Fruit fly (Drosophila melanogaster) whole organism, prepupa: ENCODE measurements around the gene mthl5.

Experiments
- Blimp-1 ChIP-seq: fragments of 200-800 bp; sonication (Bioruptor generic); optimal IDR thresholded peaks from 3 replicates; lab custom pipeline; 2017; ENCODE audit warnings: missing biosample characterization, missing genetic modification characterization, mild to moderate bottlenecking, moderate library complexity, missing genetic modification reagents
- CG10631 ChIP-seq: fragments of 200-800 bp; sonication (Bioruptor generic); optimal IDR thresholded peaks from 2 replicates; lab custom pipeline; 2016; ENCODE audit warnings: missing biosample characterization, missing genetic modification characterization
- CG10669 ChIP-seq: fragments of 200-800 bp; sonication (Bioruptor generic); optimal IDR thresholded peaks from 3 replicates; lab custom pipeline; 2018; ENCODE audit warnings: missing biosample characterization, mild to moderate bottlenecking, missing genetic modification characterization, moderate library complexity
- CG11902 ChIP-seq: fragments of 200-800 bp; sonication (Bioruptor generic); optimal IDR thresholded peaks from 3 replicates; lab custom pipeline; 2016; ENCODE audit warnings: missing biosample characterization, missing genetic modification characterization
- CG15336 ChIP-seq: fragments of 200-800 bp; sonication (Bioruptor generic); IDR thresholded peaks from 2 replicates; pipeline ENCODE4 v1.3.6; 2022; ENCODE audit warnings: missing biosample characterization, missing genetic modification characterization
- CG1621 ChIP-seq: fragments of 200-800 bp; sonication (Bioruptor generic); optimal IDR thresholded peaks from 3 replicates; lab custom pipeline; 2018; ENCODE audit warnings: missing biosample characterization, mild to moderate bottlenecking, missing genetic modification characterization
- CG16779 ChIP-seq: fragments of 200-800 bp; sonication (Bioruptor generic); optimal IDR thresholded peaks from 3 replicates; lab custom pipeline; 2017; ENCODE audit warnings: missing biosample characterization, mild to moderate bottlenecking, missing genetic modification characterization
- CG3032 ChIP-seq: fragments of 200-800 bp; optimal IDR thresholded peaks from 2 replicates; lab custom pipeline; 2019; ENCODE audit warnings: missing biosample characterization, mild to moderate bottlenecking, missing genetic modification characterization, moderate library complexity
- CG31627 ChIP-seq: fragments of 200-800 bp; sonication (Bioruptor generic); optimal IDR thresholded peaks from 3 replicates; lab custom pipeline; 2016; ENCODE audit warnings: missing biosample characterization, missing genetic modification characterization
- CG34406 ChIP-seq: fragments of 200-800 bp; sonication (Bioruptor generic); optimal IDR thresholded peaks from 3 replicates; lab custom pipeline; 2016; ENCODE audit warnings: missing biosample characterization, missing genetic modification characterization
- CG6163 ChIP-seq: fragments of 200-800 bp; sonication (Bioruptor generic); IDR thresholded peaks from 3 replicates; pipeline ENCODE4 v1.3.6; 2022; ENCODE audit warnings: missing biosample characterization, missing genetic modification characterization
- CG6792 ChIP-seq: fragments of 200-800 bp; sonication (Bioruptor generic); optimal IDR thresholded peaks from 3 replicates; lab custom pipeline; 2016; ENCODE audit warnings: missing biosample characterization, missing genetic modification characterization
- CG6808 ChIP-seq: fragments of 200-800 bp; sonication (Bioruptor generic); optimal IDR thresholded peaks from 3 replicates; lab custom pipeline; 2017; ENCODE audit warnings: missing biosample characterization, missing genetic modification characterization, mild to moderate bottlenecking, moderate library complexity, missing genetic modification reagents
- CG6854 ChIP-seq: fragments of 200-800 bp; sonication (Bioruptor generic); optimal IDR thresholded peaks from 2 replicates; lab custom pipeline; 2017; ENCODE audit warnings: missing biosample characterization, mild to moderate bottlenecking, missing genetic modification characterization
- CG7368 ChIP-seq: fragments of 200-800 bp; sonication (Bioruptor generic); optimal IDR thresholded peaks from 3 replicates; lab custom pipeline; 2016; ENCODE audit warnings: missing biosample characterization, missing genetic modification characterization
- CG8119 ChIP-seq: fragments of 200-800 bp; sonication (Bioruptor generic); IDR thresholded peaks from 3 replicates; pipeline ENCODE4 v1.3.6; 2022; ENCODE audit warnings: missing biosample characterization, missing genetic modification characterization
- CG8319 ChIP-seq: fragments of 200-800 bp; sonication (Bioruptor generic); optimal IDR thresholded peaks from 3 replicates; lab custom pipeline; 2016; ENCODE audit warnings: missing biosample characterization, missing genetic modification characterization
- CG8632 ChIP-seq: fragments of 200-800 bp; sonication (Bioruptor generic); optimal IDR thresholded peaks from 3 replicates; lab custom pipeline; 2016; ENCODE audit warnings: missing biosample characterization, missing genetic modification characterization
- CG9139 ChIP-seq: fragments of 200-800 bp; sonication (Bioruptor generic); optimal IDR thresholded peaks from 3 replicates; lab custom pipeline; 2017; ENCODE audit warnings: missing biosample characterization, mild to moderate bottlenecking, missing genetic modification characterization
- Eip75B ChIP-seq: fragments of 200-800 bp; sonication (Bioruptor generic); optimal IDR thresholded peaks from 3 replicates; lab custom pipeline; 2016; ENCODE audit warnings: missing biosample characterization, missing genetic modification characterization
- Eip78C ChIP-seq: fragments of 200-800 bp; sonication (Bioruptor generic); peaks from one replicate; lab custom pipeline; 2016; ENCODE audit warnings: missing biosample characterization, missing genetic modification characterization
- Eip93F ChIP-seq: fragments of 200-800 bp; sonication (Bioruptor generic); optimal IDR thresholded peaks from 2 replicates; lab custom pipeline; 2016; ENCODE audit warnings: missing biosample characterization, mild to moderate bottlenecking, missing genetic modification characterization
- Ets21C ChIP-seq: fragments of 200-800 bp; sonication (Bioruptor generic); optimal IDR thresholded peaks from 3 replicates; lab custom pipeline; 2016; ENCODE audit warnings: missing biosample characterization, missing genetic modification characterization
- Ets96B ChIP-seq: fragments of 200-800 bp; optimal IDR thresholded peaks from 2 replicates; lab custom pipeline; 2019; ENCODE audit warnings: missing biosample characterization, mild to moderate bottlenecking, missing genetic modification characterization, moderate library complexity
- Gug ChIP-seq: fragments of 200-800 bp; sonication (Bioruptor generic); IDR thresholded peaks from 2 replicates; pipeline ENCODE4 v1.3.6; 2022; ENCODE audit warnings: missing biosample characterization, missing genetic modification characterization
- Hr38 ChIP-seq: sonication (Bioruptor generic); optimal IDR thresholded peaks from 2 replicates; lab custom pipeline; 2016; ENCODE audit warnings: missing biosample characterization, missing genetic modification characterization
- Hr39 ChIP-seq: fragments of 200-800 bp; sonication (Bioruptor generic); optimal IDR thresholded peaks from 2 replicates; lab custom pipeline; 2016; ENCODE audit warnings: missing biosample characterization, missing genetic modification characterization
- Hr4 ChIP-seq: fragments of 200-800 bp; sonication (Bioruptor generic); optimal IDR thresholded peaks from 3 replicates; lab custom pipeline; 2016; ENCODE audit warnings: missing biosample characterization, missing genetic modification characterization
- Lpt ChIP-seq: fragments of 200-800 bp; sonication (Bioruptor generic); optimal IDR thresholded peaks from 3 replicates; lab custom pipeline; 2016; ENCODE audit warnings: missing biosample characterization, missing genetic modification characterization
- Met ChIP-seq: fragments of 200-800 bp; sonication (Bioruptor generic); optimal IDR thresholded peaks from 3 replicates; lab custom pipeline; 2016; ENCODE audit warnings: missing biosample characterization, missing genetic modification characterization
- Smox ChIP-seq: fragments of 200-800 bp; sonication (Bioruptor generic); optimal IDR thresholded peaks from 3 replicates; lab custom pipeline; 2016; ENCODE audit warnings: missing biosample characterization, missing genetic modification characterization
- Sox102F ChIP-seq: fragments of 200-800 bp; sonication (Bioruptor generic); optimal IDR thresholded peaks from 2 replicates; lab custom pipeline; 2016; ENCODE audit warnings: missing biosample characterization, mild to moderate bottlenecking, missing genetic modification characterization
- Sox14 ChIP-seq: fragments of 200-800 bp; sonication (Bioruptor generic); optimal IDR thresholded peaks from 3 replicates; lab custom pipeline; 2016; ENCODE audit warnings: missing biosample characterization, missing genetic modification characterization
- Sox15 ChIP-seq: fragments of 200-800 bp; sonication (Bioruptor generic); optimal IDR thresholded peaks from 3 replicates; lab custom pipeline; 2016; ENCODE audit warnings: missing biosample characterization, missing genetic modification characterization
- achi ChIP-seq: fragments of 200-800 bp; sonication (Bioruptor generic); optimal IDR thresholded peaks from 3 replicates; lab custom pipeline; 2016; ENCODE audit warnings: missing biosample characterization, missing genetic modification characterization
- acj6 ChIP-seq: fragments of 200-800 bp; sonication (Bioruptor generic); optimal IDR thresholded peaks from 3 replicates; lab custom pipeline; 2016; ENCODE audit warnings: missing biosample characterization, missing genetic modification characterization
- cyc ChIP-seq: fragments of 200-800 bp; sonication (Bioruptor generic); optimal IDR thresholded peaks from 3 replicates; lab custom pipeline; 2016; ENCODE audit warnings: missing biosample characterization, missing genetic modification characterization
- dac ChIP-seq: fragments of 200-800 bp; sonication (Bioruptor generic); optimal IDR thresholded peaks from 2 replicates; lab custom pipeline; 2017; ENCODE audit warnings: missing biosample characterization, mild to moderate bottlenecking, missing genetic modification characterization
- dsx ChIP-seq: fragments of 200-800 bp; optimal IDR thresholded peaks from 3 replicates; lab custom pipeline; 2019; ENCODE audit warnings: missing biosample characterization, mild to moderate bottlenecking, missing genetic modification characterization, moderate library complexity; ENCODE audit not compliant: poor library complexity, severe bottlenecking
- eg ChIP-seq: fragments of 200-800 bp; sonication (Bioruptor generic); IDR thresholded peaks from 3 replicates; pipeline ENCODE4 v1.3.6; 2022; ENCODE audit warnings: missing biosample characterization, missing genetic modification characterization
- esn ChIP-seq: fragments of 200-800 bp; sonication (Bioruptor generic); optimal IDR thresholded peaks from 2 replicates; lab custom pipeline; 2016; ENCODE audit warnings: missing biosample characterization, mild to moderate bottlenecking, missing genetic modification characterization, moderate library complexity
- fd59A ChIP-seq: fragments of 200-800 bp; sonication (Bioruptor generic); optimal IDR thresholded peaks from 2 replicates; lab custom pipeline; 2017; ENCODE audit warnings: missing biosample characterization, mild to moderate bottlenecking, missing genetic modification characterization, missing genetic modification reagents
- fkh ChIP-seq: fragments of 200-800 bp; sonication (Bioruptor generic); optimal IDR thresholded peaks from 3 replicates; lab custom pipeline; 2017; ENCODE audit warnings: missing biosample characterization, mild to moderate bottlenecking, missing genetic modification characterization, moderate library complexity
- lz ChIP-seq: fragments of 200-800 bp; sonication (Bioruptor generic); optimal IDR thresholded peaks from 3 replicates; lab custom pipeline; 2016; ENCODE audit warnings: missing biosample characterization, missing genetic modification characterization
- pdm3 ChIP-seq: fragments of 200-800 bp; sonication (Bioruptor generic); optimal IDR thresholded peaks from 3 replicates; lab custom pipeline; 2016; ENCODE audit warnings: missing biosample characterization, missing genetic modification characterization
- salr ChIP-seq, 2 experiments: fragments of 200-800 bp; sonication (Bioruptor generic); optimal IDR thresholded peaks; 3 replicates each; lab custom pipeline; 2016 to 2018; ENCODE audit warnings: missing biosample characterization in 2 of 2, missing genetic modification characterization in 2 of 2, mild to moderate bottlenecking in 1 of 2
- spab ChIP-seq: fragments of 200-800 bp; sonication (Bioruptor generic); optimal IDR thresholded peaks from 2 replicates; lab custom pipeline; 2017; ENCODE audit warnings: missing biosample characterization, mild to moderate bottlenecking, missing genetic modification characterization, missing genetic modification reagents
- ss ChIP-seq, 2 experiments: fragments of 200-800 bp; sonication (Bioruptor generic); optimal IDR thresholded peaks; 2 replicates in 1 of 2; 3 replicates in 1 of 2; lab custom pipeline; 2017 to 2018; ENCODE audit warnings: mild to moderate bottlenecking in 2 of 2, missing biosample characterization in 2 of 2, missing genetic modification characterization in 2 of 2, moderate library complexity in 1 of 2
- svp ChIP-seq: fragments of 200-800 bp; sonication (Bioruptor generic); peaks from one replicate; lab custom pipeline; 2016; ENCODE audit warnings: missing biosample characterization, missing genetic modification characterization
- vri ChIP-seq: fragments of 200-800 bp; sonication (Bioruptor generic); optimal IDR thresholded peaks from 3 replicates; lab custom pipeline; 2016; ENCODE audit warnings: missing biosample characterization, mild to moderate bottlenecking, missing genetic modification characterization

Gene mthl5

dm6 chr3R:11865132-11865531, 21.8 kb downstream of the mthl5 start:
- no peak for TF ChIP-seq Sox14
- TF ChIP-seq CG9139 (GFP tag; lab: Kevin White, UChicago): peak; percentile 49
- TF ChIP-seq salr (GFP tag; optimal IDR thresholded peaks at IDR 0.05; lab: Kevin White, UChicago): peak in 1 of 2 experiments; percentile 27
- 0 out of 2 replicates have a peak, but pooled peaks have one; percentile 21 for TF ChIP-seq CG15336
- TF ChIP-seq CG10631 (GFP tag; lab: Kevin White, UChicago): no peak
- peak; percentile 60 for TF ChIP-seq CG1621
- peak; percentile 40; the same call in 2 of the 3 replicates for TF ChIP-seq CG8119 (GFP tag; lab: Robert Waterston, UW)
- peak; percentile 31 for TF ChIP-seq fd59A (GFP tag; lab: Kevin White, UChicago)
- TF ChIP-seq lz (GFP tag; lab: Kevin White, UChicago): no peak
- TF ChIP-seq CG6854: no peak
- TF ChIP-seq CG10669 (GFP tag; lab: Kevin White, UChicago): peak; percentile 35
- TF ChIP-seq achi (GFP tag; lab: Kevin White, UChicago): no peak
- no peak for TF ChIP-seq CG7368 (GFP tag; lab: Kevin White, UChicago)
- TF ChIP-seq CG6163: peak; percentile 65; the same call in 1 of the 3 replicates
- no peak for TF ChIP-seq Eip93F (GFP tag; lab: Kevin White, UChicago)
- no peak for TF ChIP-seq CG6792
- no peak for TF ChIP-seq Hr38 (GFP tag; lab: Kevin White, UChicago)
- peak; percentile 0 for TF ChIP-seq CG3032
- TF ChIP-seq CG31627: no peak
- no peak for TF ChIP-seq Gug (GFP tag; lab: Robert Waterston, UW)
- TF ChIP-seq spab: peak; percentile 43
- TF ChIP-seq Sox15 (GFP tag; lab: Kevin White, UChicago): no peak
- TF ChIP-seq Blimp-1 (GFP tag; lab: Kevin White, UChicago): no peak
- no peak for TF ChIP-seq CG8319 (GFP tag; lab: Kevin White, UChicago)
- no peak for TF ChIP-seq acj6
- no peak for TF ChIP-seq Ets21C (GFP tag; lab: Kevin White, UChicago)
- no peak for TF ChIP-seq pdm3 (GFP tag; lab: Kevin White, UChicago)
- no peak for TF ChIP-seq esn (GFP tag; lab: Kevin White, UChicago)
- no peak for TF ChIP-seq CG11902 (GFP tag; lab: Kevin White, UChicago)
- no peak for TF ChIP-seq Met (GFP tag; lab: Kevin White, UChicago)
- peak; percentile 3 for TF ChIP-seq Eip75B (GFP tag; lab: Kevin White, UChicago)
- no peak for TF ChIP-seq CG34406
- peak; percentile 38 for TF ChIP-seq Lpt (GFP tag; lab: Kevin White, UChicago)
- peak; percentile 65 for TF ChIP-seq CG6808 (GFP tag; lab: Kevin White, UChicago)
- peak; percentile 37; the same call in 1 of the 3 replicates for TF ChIP-seq eg (GFP tag; lab: Robert Waterston, UW)
- TF ChIP-seq Sox102F (GFP tag; lab: Kevin White, UChicago): no peak
- peak; percentile 46 for TF ChIP-seq Eip78C (GFP tag; lab: Kevin White, UChicago)
- peak; percentile 85 for TF ChIP-seq dsx (GFP tag; lab: Kevin White, UChicago)
- peak; percentile 66 to 75 for TF ChIP-seq ss (GFP tag; optimal IDR thresholded peaks at IDR 0.05; lab: Kevin White, UChicago)

- peak; percentile 29 for TF ChIP-seq vri
- peak; percentile 62 for TF ChIP-seq cyc (GFP tag; lab: Kevin White, UChicago)
- peak; percentile 59 for TF ChIP-seq lz (GFP tag; lab: Kevin White, UChicago)
- peak; percentile 63 for TF ChIP-seq Hr39 (GFP tag; lab: Kevin White, UChicago)
- peak; percentile 46 for TF ChIP-seq Smox
- no peak for TF ChIP-seq Ets96B (tag; lab: Kevin White, UChicago)
- TF ChIP-seq Hr4 (GFP tag; lab: Kevin White, UChicago): no peak
- no peak for TF ChIP-seq fkh (GFP tag; lab: Kevin White, UChicago)
- TF ChIP-seq dac (GFP tag; lab: Kevin White, UChicago): no peak
- peak; percentile 44 for TF ChIP-seq CG8632 (GFP tag; lab: Kevin White, UChicago)
- no peak for TF ChIP-seq CG1621
- peak; percentile 81 for TF ChIP-seq svp
- TF ChIP-seq CG6792: peak; percentile 26
- peak; percentile 6 for TF ChIP-seq CG16779 (tag; lab: Kevin White, UChicago)
- peak; percentile 33 for TF ChIP-seq CG3032
- peak; percentile 32; the same call in 1 of the 3 replicates for TF ChIP-seq eg (GFP tag; lab: Robert Waterston, UW)
- TF ChIP-seq pdm3 (GFP tag; lab: Kevin White, UChicago): peak; percentile 63
- TF ChIP-seq CG8119 (GFP tag; lab: Robert Waterston, UW): no peak
- peak; percentile 40 to 70 for TF ChIP-seq ss (GFP tag; optimal IDR thresholded peaks at IDR 0.05; lab: Kevin White, UChicago)
- peak; percentile 52 for TF ChIP-seq acj6
Measured at dm6 chr3R:11859534-11860254, 27.3 kb downstream of the mthl5 start.
